Fruit fly (Drosophila melanogaster) whole organism, adult: Measurements from ENCODE around the gene CG43056.

Experiments
- CG14711 ChIP-seq: fragments of 200-800 bp; sonication (Bioruptor generic); optimal IDR thresholded peaks from 2 replicates; lab custom pipeline; 2018; ENCODE audit warnings: missing biosample characterization, mild to moderate bottlenecking, missing genetic modification characterization, moderate library complexity
- CG1620 ChIP-seq: fragments of 200-800 bp; sonication (Bioruptor generic); optimal IDR thresholded peaks from 2 replicates; lab custom pipeline; 2016; ENCODE audit warnings: missing biosample characterization, missing genetic modification characterization
- CG33017 ChIP-seq: fragments of 200-800 bp; sonication (Bioruptor generic); optimal IDR thresholded peaks from 2 replicates; lab custom pipeline; 2018; ENCODE audit warnings: missing biosample characterization, mild to moderate bottlenecking, missing genetic modification characterization, moderate library complexity
- CG5204 ChIP-seq: fragments of 200-800 bp; sonication (Bioruptor generic); optimal IDR thresholded peaks from 2 replicates; lab custom pipeline; 2016; ENCODE audit warnings: missing biosample characterization, missing genetic modification characterization
- CG7045 ChIP-seq: fragments of 200-800 bp; sonication (Bioruptor generic); optimal IDR thresholded peaks from 2 replicates; lab custom pipeline; 2017; ENCODE audit warnings: missing biosample characterization, mild to moderate bottlenecking, missing genetic modification characterization
- Clk ChIP-seq: fragments of 200-800 bp; sonication (Bioruptor generic); optimal IDR thresholded peaks from 2 replicates; lab custom pipeline; 2017; ENCODE audit warnings: missing biosample characterization, missing genetic modification characterization
- Crg-1 ChIP-seq: fragments of 200-800 bp; sonication (Bioruptor generic); optimal IDR thresholded peaks from 2 replicates; lab custom pipeline; 2016; ENCODE audit warnings: missing biosample characterization, missing genetic modification characterization
- Hr96 ChIP-seq: fragments of 200-800 bp; sonication (Bioruptor generic); optimal IDR thresholded peaks from 2 replicates; lab custom pipeline; 2016; ENCODE audit warnings: missing biosample characterization, missing genetic modification characterization
- cic ChIP-seq: fragments of 200-800 bp; sonication (Bioruptor generic); optimal IDR thresholded peaks from 2 replicates; lab custom pipeline; 2017; ENCODE audit warnings: missing biosample characterization, mild to moderate bottlenecking, missing genetic modification characterization, moderate library complexity
- cnc ChIP-seq, 2 experiments: fragments of >200 bp; optimal IDR thresholded peaks; 2 replicates each; lab custom pipeline; 2017
- kay ChIP-seq: fragments of 200-800 bp; sonication (Bioruptor generic); peaks from one replicate; lab custom pipeline; 2016; ENCODE audit warnings: missing biosample characterization, missing genetic modification characterization, borderline replicate concordance
- ovo ChIP-seq: fragments of 200-800 bp; sonication (Bioruptor generic); optimal IDR thresholded peaks from 2 replicates; lab custom pipeline; 2016; ENCODE audit warnings: missing biosample characterization, missing genetic modification characterization
- pad ChIP-seq: fragments of 200-800 bp; sonication (Bioruptor generic); optimal IDR thresholded peaks from 3 replicates; lab custom pipeline; 2017; ENCODE audit warnings: missing biosample characterization, missing genetic modification characterization, mild to moderate bottlenecking, moderate library complexity, missing genetic modification reagents
- tj ChIP-seq: fragments of 200-800 bp; sonication (Bioruptor generic); optimal IDR thresholded peaks from 3 replicates; lab custom pipeline; 2017; ENCODE audit warnings: missing biosample characterization, mild to moderate bottlenecking, missing genetic modification characterization, moderate library complexity

DNA sequence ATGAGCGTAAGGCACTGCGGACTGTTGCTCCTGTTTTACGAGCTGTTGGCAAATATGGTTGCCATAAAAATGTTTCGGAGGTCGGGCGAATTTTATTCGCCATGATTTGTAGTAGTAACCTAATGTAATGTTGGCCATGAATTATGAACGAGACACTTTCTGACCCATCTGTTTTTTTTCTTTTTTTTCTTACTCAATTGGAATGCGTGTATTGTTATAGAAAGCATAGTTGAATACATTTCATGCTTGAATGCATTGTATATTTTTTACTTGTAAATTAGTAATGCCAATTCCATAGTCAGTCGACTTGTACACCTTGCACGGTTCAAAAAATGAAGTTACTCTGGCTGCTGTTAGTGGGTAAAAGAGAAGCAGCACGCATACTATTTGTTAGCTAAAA is at the start of gene CG43056:
- TF ChIP-seq cic (no peak), Clk (GFP tag; lab: Kevin White, UChicago) (no peak), CG1620 (GFP tag; lab: Kevin White, UChicago) (no peak), cnc (optimal IDR thresholded peaks at IDR 0.05; lab: Kevin White, UChicago) (no peak), pad (GFP tag; lab: Kevin White, UChicago) (no peak), CG33017 (tag; lab: Kevin White, UChicago) (no peak), Hr96 (GFP tag; lab: Kevin White, UChicago) (no peak), ovo (GFP tag; lab: Kevin White, UChicago) (no peak), kay (no peak), CG5204 (GFP tag; lab: Kevin White, UChicago) (no peak), CG7045 (no peak), CG14711 (tag; lab: Kevin White, UChicago) (no peak), tj (no peak), Crg-1 (GFP tag; lab: Kevin White, UChicago) (no peak)
